Worm (Caenorhabditis elegans) whole organism, early embryonic: Measurements from ENCODE around the gene C14B9.8.

ENCODE experiments used
- B0310.2 ChIP-seq: sonication (generic microtip); optimal IDR thresholded peaks from 2 replicates; lab custom pipeline; 2016; ENCODE audit warnings: mild to moderate bottlenecking, missing genetic modification characterization, missing compliant biosample characterization
- F13C5.2 ChIP-seq: sonication (generic microtip); optimal IDR thresholded peaks from 2 replicates; lab custom pipeline; 2017; ENCODE audit warnings: mild to moderate bottlenecking, missing genetic modification characterization, inconsistent platforms, missing compliant biosample characterization
- ama-1 ChIP-seq: fragments of 150-350 bp; optimal IDR thresholded peaks from 2 replicates; lab custom pipeline; 2014
- ceh-13 ChIP-seq: fragments of 200-800 bp; sonication (Bioruptor generic); optimal IDR thresholded peaks from 2 replicates; lab custom pipeline; 2018; ENCODE audit warnings: mild to moderate bottlenecking, missing genetic modification characterization, missing compliant biosample characterization
- ets-7 ChIP-seq: sonication (generic microtip); optimal IDR thresholded peaks from 2 replicates; lab custom pipeline; 2016; ENCODE audit warnings: missing genotype, missing genetic modification characterization, missing compliant biosample characterization
- flt-1 ChIP-seq: fragments of 200-800 bp; sonication (Bioruptor generic); IDR thresholded peaks from 2 replicates; pipeline ENCODE4 v1.3.6; 2022; ENCODE audit warnings: missing genetic modification characterization, missing compliant biosample characterization
- hmbx-1 ChIP-seq: sonication (generic microtip); optimal IDR thresholded peaks from 2 replicates; lab custom pipeline; 2016; ENCODE audit warnings: mild to moderate bottlenecking, missing genetic modification characterization, missing compliant biosample characterization
- hnd-1 ChIP-seq: sonication (generic microtip); optimal IDR thresholded peaks from 2 replicates; lab custom pipeline; 2016; ENCODE audit warnings: missing genetic modification characterization, missing compliant biosample characterization
- scrt-1 ChIP-seq: fragments of 200-800 bp; sonication (Bioruptor generic); IDR thresholded peaks from 2 replicates; pipeline ENCODE4 v1.3.6; 2022; ENCODE audit warnings: missing genetic modification characterization, missing compliant biosample characterization

DNA sequence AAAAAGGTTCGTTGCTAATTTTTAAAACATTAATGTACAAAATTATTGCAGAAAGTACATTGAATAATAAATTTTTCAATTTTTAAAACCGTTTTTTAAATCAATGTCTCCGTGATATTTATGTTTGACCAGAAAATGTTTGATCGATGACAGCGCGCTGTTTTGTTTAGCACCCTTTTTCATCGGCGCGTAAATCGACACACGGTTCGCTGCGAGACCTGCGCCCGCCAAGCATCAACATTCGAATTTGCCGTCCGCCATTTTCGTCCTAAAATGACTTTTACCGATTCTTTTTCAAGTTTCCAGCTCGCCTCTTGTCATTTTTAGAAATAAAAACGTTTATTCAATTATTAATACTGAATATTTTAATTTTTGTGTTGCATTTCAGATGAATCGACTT, 43.5 kb downstream of the C14B9.8 start, which contains the start of gene plk-1:
- TF ChIP-seq ceh-13 (GFP tag; lab: Kevin White, UChicago) (no peak), flt-1 (GFP tag; lab: Robert Waterston, UW) (no peak), ama-1 (no peak), scrt-1 (GFP tag; lab: Robert Waterston, UW) (no peak), hmbx-1 (no peak), F13C5.2 (tag; lab: Kevin White, UChicago) (no peak), B0310.2 (tag; lab: Kevin White, UChicago) (no peak), hnd-1 (tag; lab: Kevin White, UChicago) (no peak), ets-7 (tag; lab: Kevin White, UChicago) (no peak)
